Fruit fly (Drosophila melanogaster) whole organism, prepupa: Measurements from ENCODE around the gene Vha13.

Experiments used
- CG10669 ChIP-seq: fragments of 200-800 bp; sonication (Bioruptor generic); optimal IDR thresholded peaks from 3 replicates; lab custom pipeline; 2018; ENCODE audit warnings: missing biosample characterization, mild to moderate bottlenecking, missing genetic modification characterization, moderate library complexity
- CG11762 ChIP-seq: fragments of 200-800 bp; sonication (Bioruptor generic); optimal IDR thresholded peaks from 3 replicates; lab custom pipeline; 2016; ENCODE audit warnings: missing biosample characterization, missing genetic modification characterization; ENCODE audit not compliant: insufficient read depth
- CG15336 ChIP-seq: fragments of 200-800 bp; sonication (Bioruptor generic); IDR thresholded peaks from 2 replicates; pipeline ENCODE4 v1.3.6; 2022; ENCODE audit warnings: missing biosample characterization, missing genetic modification characterization
- CG1621 ChIP-seq: fragments of 200-800 bp; sonication (Bioruptor generic); optimal IDR thresholded peaks from 3 replicates; lab custom pipeline; 2018; ENCODE audit warnings: missing biosample characterization, mild to moderate bottlenecking, missing genetic modification characterization
- CG31627 ChIP-seq: fragments of 200-800 bp; sonication (Bioruptor generic); optimal IDR thresholded peaks from 3 replicates; lab custom pipeline; 2016; ENCODE audit warnings: missing biosample characterization, missing genetic modification characterization
- CG32006 ChIP-seq: fragments of 200-800 bp; sonication (Bioruptor generic); optimal IDR thresholded peaks from 3 replicates; lab custom pipeline; 2017; ENCODE audit warnings: missing biosample characterization, mild to moderate bottlenecking, missing genetic modification characterization
- CG4318 ChIP-seq: fragments of 200-800 bp; sonication (Bioruptor generic); optimal IDR thresholded peaks from 3 replicates; lab custom pipeline; 2017; ENCODE audit warnings: missing biosample characterization, mild to moderate bottlenecking, missing genetic modification characterization
- CG6163 ChIP-seq: fragments of 200-800 bp; sonication (Bioruptor generic); IDR thresholded peaks from 3 replicates; pipeline ENCODE4 v1.3.6; 2022; ENCODE audit warnings: missing biosample characterization, missing genetic modification characterization
- CG6276 ChIP-seq: fragments of 200-800 bp; sonication (Bioruptor generic); optimal IDR thresholded peaks from 2 replicates; lab custom pipeline; 2017; ENCODE audit warnings: missing biosample characterization, mild to moderate bottlenecking, missing genetic modification characterization
- CG6792 ChIP-seq: fragments of 200-800 bp; sonication (Bioruptor generic); optimal IDR thresholded peaks from 3 replicates; lab custom pipeline; 2016; ENCODE audit warnings: missing biosample characterization, missing genetic modification characterization
- CG6808 ChIP-seq: fragments of 200-800 bp; sonication (Bioruptor generic); optimal IDR thresholded peaks from 3 replicates; lab custom pipeline; 2017; ENCODE audit warnings: missing biosample characterization, missing genetic modification characterization, mild to moderate bottlenecking, moderate library complexity, missing genetic modification reagents
- CG6854 ChIP-seq: fragments of 200-800 bp; sonication (Bioruptor generic); optimal IDR thresholded peaks from 2 replicates; lab custom pipeline; 2017; ENCODE audit warnings: missing biosample characterization, mild to moderate bottlenecking, missing genetic modification characterization
- Eip75B ChIP-seq: fragments of 200-800 bp; sonication (Bioruptor generic); optimal IDR thresholded peaks from 3 replicates; lab custom pipeline; 2016; ENCODE audit warnings: missing biosample characterization, missing genetic modification characterization
- Eip78C ChIP-seq: fragments of 200-800 bp; sonication (Bioruptor generic); peaks from one replicate; lab custom pipeline; 2016; ENCODE audit warnings: missing biosample characterization, missing genetic modification characterization
- Ets21C ChIP-seq: fragments of 200-800 bp; sonication (Bioruptor generic); optimal IDR thresholded peaks from 3 replicates; lab custom pipeline; 2016; ENCODE audit warnings: missing biosample characterization, missing genetic modification characterization
- Hr39 ChIP-seq: fragments of 200-800 bp; sonication (Bioruptor generic); optimal IDR thresholded peaks from 2 replicates; lab custom pipeline; 2016; ENCODE audit warnings: missing biosample characterization, missing genetic modification characterization
- Hr4 ChIP-seq: fragments of 200-800 bp; sonication (Bioruptor generic); optimal IDR thresholded peaks from 3 replicates; lab custom pipeline; 2016; ENCODE audit warnings: missing biosample characterization, missing genetic modification characterization
- Met ChIP-seq: fragments of 200-800 bp; sonication (Bioruptor generic); optimal IDR thresholded peaks from 3 replicates; lab custom pipeline; 2016; ENCODE audit warnings: missing biosample characterization, missing genetic modification characterization
- OdsH ChIP-seq: fragments of 200-800 bp; sonication (Bioruptor generic); optimal IDR thresholded peaks from 3 replicates; lab custom pipeline; 2016; ENCODE audit warnings: missing biosample characterization, missing genetic modification characterization
- Smox ChIP-seq: fragments of 200-800 bp; sonication (Bioruptor generic); optimal IDR thresholded peaks from 3 replicates; lab custom pipeline; 2016; ENCODE audit warnings: missing biosample characterization, missing genetic modification characterization
- Sox102F ChIP-seq: fragments of 200-800 bp; sonication (Bioruptor generic); optimal IDR thresholded peaks from 2 replicates; lab custom pipeline; 2016; ENCODE audit warnings: missing biosample characterization, mild to moderate bottlenecking, missing genetic modification characterization
- Sox14 ChIP-seq: fragments of 200-800 bp; sonication (Bioruptor generic); optimal IDR thresholded peaks from 3 replicates; lab custom pipeline; 2016; ENCODE audit warnings: missing biosample characterization, missing genetic modification characterization
- Sox15 ChIP-seq: fragments of 200-800 bp; sonication (Bioruptor generic); optimal IDR thresholded peaks from 3 replicates; lab custom pipeline; 2016; ENCODE audit warnings: missing biosample characterization, missing genetic modification characterization
- achi ChIP-seq: fragments of 200-800 bp; sonication (Bioruptor generic); optimal IDR thresholded peaks from 3 replicates; lab custom pipeline; 2016; ENCODE audit warnings: missing biosample characterization, missing genetic modification characterization
- dac ChIP-seq: fragments of 200-800 bp; sonication (Bioruptor generic); optimal IDR thresholded peaks from 2 replicates; lab custom pipeline; 2017; ENCODE audit warnings: missing biosample characterization, mild to moderate bottlenecking, missing genetic modification characterization
- dsx ChIP-seq: fragments of 200-800 bp; optimal IDR thresholded peaks from 3 replicates; lab custom pipeline; 2019; ENCODE audit warnings: missing biosample characterization, mild to moderate bottlenecking, missing genetic modification characterization, moderate library complexity; ENCODE audit not compliant: poor library complexity, severe bottlenecking
- esn ChIP-seq: fragments of 200-800 bp; sonication (Bioruptor generic); optimal IDR thresholded peaks from 2 replicates; lab custom pipeline; 2016; ENCODE audit warnings: missing biosample characterization, mild to moderate bottlenecking, missing genetic modification characterization, moderate library complexity
- fd59A ChIP-seq: fragments of 200-800 bp; sonication (Bioruptor generic); optimal IDR thresholded peaks from 2 replicates; lab custom pipeline; 2017; ENCODE audit warnings: missing biosample characterization, mild to moderate bottlenecking, missing genetic modification characterization, missing genetic modification reagents
- lz ChIP-seq: fragments of 200-800 bp; sonication (Bioruptor generic); optimal IDR thresholded peaks from 3 replicates; lab custom pipeline; 2016; ENCODE audit warnings: missing biosample characterization, missing genetic modification characterization
- net ChIP-seq: fragments of 200-800 bp; sonication (Bioruptor generic); optimal IDR thresholded peaks from 3 replicates; lab custom pipeline; 2016; ENCODE audit warnings: missing biosample characterization, missing genetic modification characterization
- pdm3 ChIP-seq: fragments of 200-800 bp; sonication (Bioruptor generic); optimal IDR thresholded peaks from 3 replicates; lab custom pipeline; 2016; ENCODE audit warnings: missing biosample characterization, missing genetic modification characterization
- salr ChIP-seq, 2 experiments: fragments of 200-800 bp; sonication (Bioruptor generic); optimal IDR thresholded peaks; 3 replicates each; lab custom pipeline; 2016 to 2018; ENCODE audit warnings: missing biosample characterization in 2 of 2, missing genetic modification characterization in 2 of 2, mild to moderate bottlenecking in 1 of 2
- spab ChIP-seq: fragments of 200-800 bp; sonication (Bioruptor generic); optimal IDR thresholded peaks from 2 replicates; lab custom pipeline; 2017; ENCODE audit warnings: missing biosample characterization, mild to moderate bottlenecking, missing genetic modification characterization, missing genetic modification reagents
- svp ChIP-seq: fragments of 200-800 bp; sonication (Bioruptor generic); peaks from one replicate; lab custom pipeline; 2016; ENCODE audit warnings: missing biosample characterization, missing genetic modification characterization
- topi ChIP-seq: fragments of 200-800 bp; sonication (Bioruptor generic); optimal IDR thresholded peaks from 3 replicates; lab custom pipeline; 2016; ENCODE audit warnings: missing biosample characterization, missing genetic modification characterization
- vri ChIP-seq: fragments of 200-800 bp; sonication (Bioruptor generic); optimal IDR thresholded peaks from 3 replicates; lab custom pipeline; 2016; ENCODE audit warnings: missing biosample characterization, mild to moderate bottlenecking, missing genetic modification characterization

Gene Vha13

dm6 chr3R:19606954-19607353, 37.2 kb downstream of the Vha13 start, which contains the start of gene CG17751:
TSS of gene CG17751 (plus strand) at chr3R:19607254.
- no peak for TF ChIP-seq OdsH (GFP tag; lab: Kevin White, UChicago)
- no peak for TF ChIP-seq esn (GFP tag; lab: Kevin White, UChicago)
- TF ChIP-seq Eip75B (GFP tag; lab: Kevin White, UChicago) = no peak
- TF ChIP-seq CG6792 (GFP tag; lab: Kevin White, UChicago) = no peak
- TF ChIP-seq net (GFP tag; lab: Kevin White, UChicago) = no peak
- TF ChIP-seq vri (GFP tag; lab: Kevin White, UChicago) = no peak
- TF ChIP-seq dsx (GFP tag; lab: Kevin White, UChicago) = no peak
- no peak for TF ChIP-seq CG6808 (GFP tag; lab: Kevin White, UChicago)
- no peak for TF ChIP-seq CG6163
- TF ChIP-seq Sox15 = no peak
- TF ChIP-seq CG11762 (GFP tag; lab: Kevin White, UChicago) = no peak
- TF ChIP-seq Hr4 = no peak
- no peak for TF ChIP-seq Sox14 (GFP tag; lab: Kevin White, UChicago)

dm6 chr3R:19602996-19603395, 41.2 kb downstream of the Vha13 start, which contains the start of gene CG7342:
TSS of gene CG7342 (plus strand) at chr3R:19603375.
- TF ChIP-seq spab (GFP tag; lab: Kevin White, UChicago) (no peak), Sox102F (peak; percentile 71), CG31627 (GFP tag; lab: Kevin White, UChicago) (peak; percentile 64), Smox (GFP tag; lab: Kevin White, UChicago) (peak; percentile 65), CG6163 (no peak), svp (GFP tag; lab: Kevin White, UChicago) (peak; percentile 83), Met (GFP tag; lab: Kevin White, UChicago) (peak; percentile 67), Hr39 (GFP tag; lab: Kevin White, UChicago) (peak; percentile 65), Ets21C (peak; percentile 31), vri (GFP tag; lab: Kevin White, UChicago) (peak; percentile 67), lz (GFP tag; lab: Kevin White, UChicago) (peak; percentile 51), achi (GFP tag; lab: Kevin White, UChicago) (no peak), Eip75B (GFP tag; lab: Kevin White, UChicago) (no peak), CG6276 (no peak), CG10669 (GFP tag; lab: Kevin White, UChicago) (no peak)

- TF ChIP-seq CG11762 (GFP tag; lab: Kevin White, UChicago) = no peak
- TF ChIP-seq CG4318 = no peak
- TF ChIP-seq, all 60 proteins: peak for 0
These were observed 43.9 kb downstream of the Vha13 start, which contains the start of gene CG7333 for dm6 chr3R:19600335-19600734. TSS of gene CG7333 (plus strand) at chr3R:19600635.

dm6 chr3R:19598855-19599254, 45.3 kb downstream of the Vha13 start, which contains the start of gene Cpr92A:
TSS of gene Cpr92A (minus strand) at chr3R:19598955.
- TF ChIP-seq CG15336 (GFP tag; lab: Robert Waterston, UW) = no peak
- TF ChIP-seq fd59A (GFP tag; lab: Kevin White, UChicago) = no peak
- TF ChIP-seq lz (GFP tag; lab: Kevin White, UChicago) = no peak
- TF ChIP-seq dsx (GFP tag; lab: Kevin White, UChicago) = no peak
- no peak for TF ChIP-seq dac
- no peak for TF ChIP-seq Smox (GFP tag; lab: Kevin White, UChicago)
- no peak for TF ChIP-seq CG32006 (GFP tag; lab: Kevin White, UChicago)
- no peak for TF ChIP-seq salr (GFP tag; optimal IDR thresholded peaks at IDR 0.05; lab: Kevin White, UChicago)
- TF ChIP-seq pdm3 = no peak
- no peak for TF ChIP-seq vri (GFP tag; lab: Kevin White, UChicago)
- TF ChIP-seq spab (GFP tag; lab: Kevin White, UChicago) = no peak
- TF ChIP-seq topi (GFP tag; lab: Kevin White, UChicago) = no peak
- TF ChIP-seq CG6276 = no peak
- no peak for TF ChIP-seq CG1621 (tag; lab: Kevin White, UChicago)
- TF ChIP-seq CG10669 (GFP tag; lab: Kevin White, UChicago) = no peak
- TF ChIP-seq Sox102F = no peak
- TF ChIP-seq CG6854 (GFP tag; lab: Kevin White, UChicago) = no peak
- no peak for TF ChIP-seq Eip78C (GFP tag; lab: Kevin White, UChicago)
- no peak for TF ChIP-seq OdsH (GFP tag; lab: Kevin White, UChicago)
